Fruit fly (Drosophila melanogaster): ENCODE data around the gene CG42762.

Gene CG42762

DNA sequence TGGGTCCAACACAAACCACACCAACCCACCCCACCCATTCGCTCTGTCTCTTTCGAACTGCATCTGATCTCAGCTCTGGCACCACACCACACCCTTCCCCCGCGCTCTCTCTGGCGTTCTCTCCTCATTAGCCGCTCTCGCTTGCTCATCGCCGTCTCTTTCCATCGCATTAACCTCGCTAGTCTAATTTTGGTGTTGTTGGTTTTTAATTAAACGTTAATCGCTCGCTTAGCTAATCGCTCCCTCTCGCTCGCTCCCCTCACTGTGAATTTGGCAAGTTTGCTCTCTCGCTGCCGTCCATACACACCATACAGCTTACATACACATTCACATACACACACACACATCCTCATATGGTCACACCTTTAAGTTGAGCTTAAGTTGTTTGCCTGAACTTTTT, 39.8 kb downstream of the CG42762 start:
- TF ChIP-seq lola (GFP tag; optimal IDR thresholded peaks at IDR 0.05): peak in 1 of 3 experiments; percentile 0
- no peak for TF ChIP-seq Hmx (GFP tag; optimal IDR thresholded peaks at IDR 0.05)
- TF ChIP-seq CG6689 (GFP tag; IDR thresholded peaks at IDR 0.05): no peak
- TF ChIP-seq CG32532 (GFP tag; IDR thresholded peaks at IDR 0.05): peak; percentile 8; the same call in 1 of the 2 replicates
- TF ChIP-seq CG10321 (GFP tag; IDR thresholded peaks at IDR 0.05): peak; percentile 75
- TF ChIP-seq CG6254 (GFP tag; optimal IDR thresholded peaks at IDR 0.05): no peak
- peak; percentile 19 for TF ChIP-seq exex (tag; optimal IDR thresholded peaks at IDR 0.05)
- TF ChIP-seq CG4854 (GFP tag; optimal IDR thresholded peaks at IDR 0.05): no peak
- TF ChIP-seq Nf-YC (tag; optimal IDR thresholded peaks at IDR 0.05): peak; percentile 10
- no peak for TF ChIP-seq CG7963 (GFP tag; IDR thresholded peaks at IDR 0.05; ENCODE audit: partially characterized antibody)
- TF ChIP-seq vnd (GFP tag; IDR thresholded peaks at IDR 0.05; ENCODE audit: partially characterized antibody): no peak
- peak; percentile 99 for TF ChIP-seq Vsx1 (GFP tag; optimal IDR thresholded peaks at IDR 0.05)
- TF ChIP-seq rib (GFP tag; IDR thresholded peaks at IDR 0.05): peak; percentile 60
- TF ChIP-seq h (optimal IDR thresholded peaks at IDR 0.05): no peak
- TF ChIP-seq stwl (tag; optimal IDR thresholded peaks at IDR 0.05): no peak
- no peak for TF ChIP-seq CG34376 (GFP tag; optimal IDR thresholded peaks at IDR 0.05)
- no peak for TF ChIP-seq B-H1 (GFP tag; IDR thresholded peaks at IDR 0.05)
- peak; percentile 92 for TF ChIP-seq crol (GFP tag; IDR thresholded peaks at IDR 0.05)
- TF ChIP-seq Awh (GFP tag; IDR thresholded peaks at IDR 0.05): peak; percentile 92
- no peak for TF ChIP-seq twi (tag; optimal IDR thresholded peaks at IDR 0.05)
- peak; percentile 50 for TF ChIP-seq CG7745 (tag; optimal IDR thresholded peaks at IDR 0.05)
- peak; percentile 79 for TF ChIP-seq cg (GFP tag; optimal IDR thresholded peaks at IDR 0.05)
- peak in 1 of 2 experiments; percentile 11 for TF ChIP-seq Eip74EF (GFP tag; optimal IDR thresholded peaks at IDR 0.05)
- no peak for TF ChIP-seq CG1024 (GFP tag; IDR thresholded peaks at IDR 0.05)
- TF ChIP-seq chinmo (GFP tag; IDR thresholded peaks at IDR 0.05; ENCODE audit: partially characterized antibody): peak; percentile 95; the same call in 3 of the 4 replicates
- no peak for TF ChIP-seq Dbx (GFP tag; IDR thresholded peaks at IDR 0.05)
- TF ChIP-seq Pdp1 (GFP tag; optimal IDR thresholded peaks at IDR 0.05): peak in 1 of 2 experiments; percentile 35
- peak; percentile 64; the same call in 2 of the 3 replicates for TF ChIP-seq Aef1 (GFP tag; IDR thresholded peaks at IDR 0.05)
- TF ChIP-seq Trl (optimal IDR thresholded peaks at IDR 0.05): peak; percentile 95 to 96
- TF ChIP-seq Trl (GFP tag; optimal IDR thresholded peaks at IDR 0.05): no peak
- no peak for TF ChIP-seq CG10959 (GFP tag; IDR thresholded peaks at IDR 0.05)
- no peak for TF ChIP-seq dmrt99B (tag; optimal IDR thresholded peaks at IDR 0.05)
- no peak; the same call in 2 of the 3 replicates for TF ChIP-seq ci (GFP tag; IDR thresholded peaks at IDR 0.05)
- peak; percentile 15 for TF ChIP-seq CG3163 (GFP tag; optimal IDR thresholded peaks at IDR 0.05)
- TF ChIP-seq Hmr (GFP tag; optimal IDR thresholded peaks at IDR 0.05): no peak
- 0 out of 2 replicates have a peak, but pooled peaks have one; percentile 8 for TF ChIP-seq MBD-R2 (GFP tag; IDR thresholded peaks at IDR 0.05)
- no peak for TF ChIP-seq CG12659 (GFP tag; optimal IDR thresholded peaks at IDR 0.05)
- TF ChIP-seq CG12769 (tag; optimal IDR thresholded peaks at IDR 0.05): peak; percentile 40
- TF ChIP-seq otp (GFP tag; IDR thresholded peaks at IDR 0.05): no peak
- peak; percentile 5 for TF ChIP-seq wek (GFP tag; optimal IDR thresholded peaks at IDR 0.05)
- TF ChIP-seq CG1832 (GFP tag; optimal IDR thresholded peaks at IDR 0.05): peak; percentile 75
- TF ChIP-seq CG42726 (GFP tag; IDR thresholded peaks at IDR 0.05; ENCODE audit: partially characterized antibody): no peak
- TF ChIP-seq Mes4 (GFP tag; optimal IDR thresholded peaks at IDR 0.05): no peak
- peak; percentile 61 for TF ChIP-seq ftz-f1 (GFP tag; optimal IDR thresholded peaks at IDR 0.05)
- peak; percentile 8; the same call in 1 of the 2 replicates for TF ChIP-seq CG13287 (GFP tag; IDR thresholded peaks at IDR 0.05; ENCODE audit: partially characterized antibody)
- no peak for TF ChIP-seq CG18476 (GFP tag; optimal IDR thresholded peaks at IDR 0.05)
- TF ChIP-seq Med (GFP tag): peak; percentile 66
- peak; percentile 2 for TF ChIP-seq her (GFP tag; optimal IDR thresholded peaks at IDR 0.05)
- TF ChIP-seq Sox100B (GFP tag; optimal IDR thresholded peaks at IDR 0.05): no peak
- peak in 1 of 2 experiments; percentile 79 for TF ChIP-seq Hr78 (GFP tag; optimal IDR thresholded peaks at IDR 0.05)
